Worm (Caenorhabditis elegans) whole organism, young adult: ENCODE measurements around the gene hut-1.

Experiments
- chd-7 ChIP-seq: sonication (generic microtip); optimal IDR thresholded peaks from 2 replicates; lab custom pipeline; 2016; ENCODE audit warnings: mild to moderate bottlenecking, missing genetic modification characterization, moderate library complexity, missing compliant biosample characterization
- hmg-1.2 ChIP-seq: fragments of 200-800 bp; sonication (Bioruptor generic); IDR thresholded peaks from 2 replicates; pipeline ENCODE4 v1.3.6; 2022; ENCODE audit warnings: missing genetic modification reagents, missing genetic modification characterization, missing compliant biosample characterization
- unc-130 ChIP-seq: sonication (generic microtip); optimal IDR thresholded peaks from 2 replicates; lab custom pipeline; 2016; ENCODE audit warnings: missing genetic modification reagents, missing genetic modification characterization, missing compliant biosample characterization

- TF ChIP-seq unc-130 (no peak), hmg-1.2 (GFP tag; lab: Robert Waterston, UW) (no peak), chd-7 (tag; lab: Kevin White, UChicago) (no peak)
Measured at ce11 chrIII:12662186-12662585, 49.2 kb upstream of the hut-1 start, which contains the start of gene tpst-1.
